Fruit fly (Drosophila melanogaster): ENCODE measurements around the gene CG8300.

- TF ChIP-seq CG34367 (tag; optimal IDR thresholded peaks at IDR 0.05) (no peak), Snoo (tag; optimal IDR thresholded peaks at IDR 0.05) (no peak), CG13204 (GFP tag; optimal IDR thresholded peaks at IDR 0.05) (no peak), rn (GFP tag; IDR thresholded peaks at IDR 0.05) (no peak), CG17806 (tag; optimal IDR thresholded peaks at IDR 0.05) (no peak), CG9948 (tag; optimal IDR thresholded peaks at IDR 0.05) (no peak)
Measured at dm6 chrX:7066608-7067007, 38.1 kb upstream of the CG8300 start.
